Worm (Caenorhabditis elegans) whole organism, L2 larva: Measurements from ENCODE around the gene fbxc-45.

Source experiments
- F13H6.1 ChIP-seq: sonication (generic microtip); optimal IDR thresholded peaks from 2 replicates; lab custom pipeline; 2016; ENCODE audit warnings: missing genetic modification characterization, missing compliant biosample characterization
- R02D3.7 ChIP-seq: fragments of 150-350 bp; optimal IDR thresholded peaks from 2 replicates; lab custom pipeline; 2014; ENCODE audit warnings: missing biosample characterization, missing genetic modification characterization
- aly-2 ChIP-seq: fragments of 150-350 bp; optimal IDR thresholded peaks from 2 replicates; lab custom pipeline; 2014; ENCODE audit warnings: missing biosample characterization, missing genetic modification characterization
- egl-27 ChIP-seq: sonication (generic microtip); optimal IDR thresholded peaks from 3 replicates; lab custom pipeline; 2017; ENCODE audit warnings: missing biosample characterization, missing genetic modification reagents, missing genetic modification characterization
- nhr-11 ChIP-seq: fragments of 150-350 bp; optimal IDR thresholded peaks from 2 replicates; lab custom pipeline; 2014; ENCODE audit warnings: missing biosample characterization, missing genetic modification characterization
- nhr-237 ChIP-seq: fragments of 150-350 bp; optimal IDR thresholded peaks from 2 replicates; lab custom pipeline; 2014; ENCODE audit warnings: missing biosample characterization, missing genetic modification characterization
- nhr-77 ChIP-seq: fragments of 150-350 bp; optimal IDR thresholded peaks from 2 replicates; lab custom pipeline; 2014; ENCODE audit warnings: missing biosample characterization, missing genetic modification characterization
- unc-55 ChIP-seq: fragments of 150-350 bp; sonication (generic microtip); optimal IDR thresholded peaks from 3 replicates; lab custom pipeline; 2014; ENCODE audit warnings: missing biosample characterization, missing genetic modification reagents, missing genetic modification characterization
- unc-62 ChIP-seq: fragments of 150-350 bp; optimal IDR thresholded peaks from 2 replicates; lab custom pipeline; 2014; ENCODE audit warnings: missing biosample characterization, missing genetic modification reagents, missing genetic modification characterization
- ztf-11 ChIP-seq: sonication (generic microtip); optimal IDR thresholded peaks from 2 replicates; lab custom pipeline; 2017; ENCODE audit warnings: missing biosample characterization, missing genetic modification characterization

DNA sequence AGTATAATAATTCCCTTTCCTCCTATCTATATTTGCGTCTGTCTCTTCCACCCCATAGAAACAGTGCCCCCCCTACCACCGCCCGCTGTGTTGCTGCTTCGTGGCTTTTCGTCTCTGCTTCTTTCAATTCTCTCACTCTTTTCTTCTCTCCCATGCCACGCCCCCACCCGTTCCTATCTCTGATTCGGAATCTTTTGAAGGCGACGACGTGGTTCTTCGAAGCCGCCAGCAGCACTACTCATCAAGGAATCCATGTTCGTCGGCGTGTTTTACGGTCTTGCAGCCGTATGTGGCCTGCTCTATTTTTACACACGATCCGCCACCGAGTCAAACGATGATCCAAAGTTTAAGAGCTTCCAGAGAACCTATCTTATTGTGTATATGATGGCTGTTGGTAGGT lies 9.2 kb upstream of the fbxc-45 start, which contains the start of gene samt-1:
- no peak for TF ChIP-seq ztf-11 (tag; lab: Kevin White, UChicago)
- no peak for TF ChIP-seq egl-27
- TF ChIP-seq R02D3.7 (tag; lab: Kevin White, UChicago) = no peak
- no peak for TF ChIP-seq unc-55 (GFP tag; lab: Kevin White, UChicago)
- no peak for TF ChIP-seq aly-2 (tag; lab: Kevin White, UChicago)
- no peak for TF ChIP-seq nhr-77 (tag; lab: Kevin White, UChicago)
- no peak for TF ChIP-seq nhr-237 (tag; lab: Kevin White, UChicago)
- TF ChIP-seq F13H6.1 (tag; lab: Kevin White, UChicago) = no peak
- no peak for TF ChIP-seq unc-62 (GFP tag; lab: Kevin White, UChicago)
- no peak for TF ChIP-seq nhr-11
